Fruit fly (Drosophila melanogaster) whole organism, embryonic: ENCODE data around the gene CG13917.
A peak's percentile ranks its signal among the peaks of the same experiment; 100 is the strongest.

ENCODE experiments used
- Atf-2 ChIP-seq: fragments of 200-800 bp; sonication (Bioruptor generic); optimal IDR thresholded peaks from 2 replicates; lab custom pipeline; 2016; ENCODE audit warnings: missing biosample characterization, missing genetic modification characterization
- CG11696 ChIP-seq: fragments of 200-800 bp; sonication (Bioruptor generic); IDR thresholded peaks from 2 replicates; pipeline ENCODE4 v1.3.6; 2022; ENCODE audit warnings: missing biosample characterization, missing genetic modification characterization
- CG15011 ChIP-seq: fragments of 200-800 bp; sonication (Bioruptor generic); optimal IDR thresholded peaks from 3 replicates; lab custom pipeline; 2018; ENCODE audit warnings: missing biosample characterization, mild to moderate bottlenecking, missing genetic modification characterization
- CG15514 ChIP-seq: fragments of 200-800 bp; sonication (Bioruptor generic); optimal IDR thresholded peaks from 3 replicates; lab custom pipeline; 2017; ENCODE audit warnings: missing biosample characterization, missing genetic modification characterization, mild to moderate bottlenecking, moderate library complexity, missing genetic modification reagents
- CG15696 ChIP-seq: fragments of 200-800 bp; sonication (Bioruptor generic); optimal IDR thresholded peaks from 2 replicates; lab custom pipeline; 2019; ENCODE audit warnings: missing biosample characterization, mild to moderate bottlenecking, missing genetic modification characterization, moderate library complexity
- CG1603 ChIP-seq: fragments of 200-800 bp; sonication (Bioruptor generic); optimal IDR thresholded peaks from 2 replicates; lab custom pipeline; 2019; ENCODE audit warnings: missing biosample characterization, mild to moderate bottlenecking, missing genetic modification characterization, moderate library complexity
- CG17385 ChIP-seq: fragments of 200-800 bp; sonication (Bioruptor generic); optimal IDR thresholded peaks from 3 replicates; lab custom pipeline; 2018; ENCODE audit warnings: missing biosample characterization, mild to moderate bottlenecking, missing genetic modification characterization
- CG1792 ChIP-seq: fragments of 200-800 bp; sonication (Bioruptor generic); optimal IDR thresholded peaks from 2 replicates; lab custom pipeline; 2016; ENCODE audit warnings: missing biosample characterization, missing genetic modification characterization
- CG2678 ChIP-seq: fragments of 200-800 bp; sonication (Bioruptor generic); optimal IDR thresholded peaks from 3 replicates; lab custom pipeline; 2019; ENCODE audit warnings: missing biosample characterization, mild to moderate bottlenecking, missing genetic modification characterization, moderate library complexity
- CG31441 ChIP-seq: fragments of 200-800 bp; sonication (Bioruptor generic); IDR thresholded peaks from 2 replicates; pipeline ENCODE4 v1.3.6; 2022; ENCODE audit warnings: missing biosample characterization, missing genetic modification characterization
- CG3163 ChIP-seq: fragments of 200-800 bp; sonication (Bioruptor generic); optimal IDR thresholded peaks from 3 replicates; lab custom pipeline; 2016; ENCODE audit warnings: missing biosample characterization, missing genetic modification characterization
- CG3281 ChIP-seq: fragments of 200-800 bp; sonication (Bioruptor generic); optimal IDR thresholded peaks from 3 replicates; lab custom pipeline; 2017; ENCODE audit warnings: missing biosample characterization, mild to moderate bottlenecking, missing genetic modification characterization
- CG6689 ChIP-seq: fragments of 200-800 bp; sonication (Bioruptor generic); IDR thresholded peaks from 2 replicates; pipeline ENCODE4 v1.3.6; 2022; ENCODE audit warnings: missing biosample characterization, missing genetic modification characterization
- CG6765 ChIP-seq: fragments of 200-800 bp; sonication (Bioruptor generic); optimal IDR thresholded peaks from 3 replicates; lab custom pipeline; 2017; ENCODE audit warnings: missing biosample characterization, mild to moderate bottlenecking, missing genetic modification characterization
- CG7357 ChIP-seq: fragments of 200-800 bp; sonication (Bioruptor generic); IDR thresholded peaks from 3 replicates; pipeline ENCODE4 v1.3.6; 2022; ENCODE audit warnings: missing biosample characterization, missing genetic modification characterization
- CG7556 ChIP-seq: fragments of 200-800 bp; sonication (Bioruptor generic); optimal IDR thresholded peaks from 2 replicates; lab custom pipeline; 2017; ENCODE audit warnings: missing biosample characterization, mild to moderate bottlenecking, missing genetic modification characterization
- CG8089 ChIP-seq: fragments of 200-800 bp; sonication (Bioruptor generic); optimal IDR thresholded peaks from 3 replicates; lab custom pipeline; 2016; ENCODE audit warnings: missing biosample characterization, missing genetic modification characterization
- CG9437 ChIP-seq: fragments of 200-800 bp; sonication (Bioruptor generic); optimal IDR thresholded peaks from 2 replicates; lab custom pipeline; 2018; ENCODE audit warnings: missing biosample characterization, mild to moderate bottlenecking, missing genetic modification characterization
- CG9932 ChIP-seq: fragments of 200-800 bp; sonication (Bioruptor generic); IDR thresholded peaks from 2 replicates; pipeline ENCODE4 v1.3.6; 2022; ENCODE audit warnings: missing biosample characterization, missing genetic modification characterization
- Deaf1 ChIP-seq: fragments of 200-800 bp; optimal IDR thresholded peaks from 3 replicates; lab custom pipeline; 2019; ENCODE audit warnings: missing biosample characterization, mild to moderate bottlenecking, missing genetic modification characterization, moderate library complexity
- E2f2 ChIP-seq: fragments of 200-800 bp; sonication (Bioruptor generic); IDR thresholded peaks from 2 replicates; pipeline ENCODE4 v1.3.6; 2022; ENCODE audit warnings: missing biosample characterization, missing genetic modification characterization
- Elba2 ChIP-seq: fragments of 200-800 bp; sonication (Bioruptor generic); optimal IDR thresholded peaks from 3 replicates; lab custom pipeline; 2016; ENCODE audit warnings: missing biosample characterization, missing genetic modification characterization
- Gsc ChIP-seq: fragments of 200-800 bp; sonication (Bioruptor generic); IDR thresholded peaks from 2 replicates; pipeline ENCODE4 v1.3.6; 2022; ENCODE audit warnings: missing biosample characterization, missing genetic modification characterization
- Hey ChIP-seq: fragments of 200-800 bp; sonication (Bioruptor generic); optimal IDR thresholded peaks from 3 replicates; lab custom pipeline; 2018; ENCODE audit warnings: missing biosample characterization, mild to moderate bottlenecking, missing genetic modification characterization
- Lim3 ChIP-seq: fragments of 200-800 bp; sonication (Bioruptor generic); IDR thresholded peaks from 2 replicates; pipeline ENCODE4 v1.3.6; 2022; ENCODE audit warnings: missing biosample characterization, missing genetic modification characterization
- MESR4 ChIP-seq: fragments of 200-800 bp; sonication (Bioruptor generic); optimal IDR thresholded peaks from 2 replicates; lab custom pipeline; 2018; ENCODE audit warnings: missing biosample characterization, mild to moderate bottlenecking, missing genetic modification characterization, moderate library complexity
- Mad ChIP-seq: fragments of 200-800 bp; sonication (Bioruptor generic); optimal IDR thresholded peaks from 2 replicates; lab custom pipeline; 2016; ENCODE audit warnings: missing biosample characterization, missing genetic modification characterization
- Pdp1 ChIP-seq, 2 experiments: fragments of 200-800 bp; sonication (Bioruptor generic); optimal IDR thresholded peaks; 3 replicates each; lab custom pipeline; 2016; ENCODE audit warnings: missing biosample characterization in 2 of 2, missing genetic modification characterization in 2 of 2, mild to moderate bottlenecking in 1 of 2, moderate library complexity in 1 of 2
- Ravus ChIP-seq: fragments of 200-800 bp; sonication (Bioruptor generic); IDR thresholded peaks from 2 replicates; pipeline ENCODE4 v1.3.6; 2022; ENCODE audit warnings: missing biosample characterization, missing genetic modification characterization
- Ssrp ChIP-seq: fragments of 200-800 bp; sonication (Bioruptor generic); optimal IDR thresholded peaks from 2 replicates; lab custom pipeline; 2018; ENCODE audit warnings: missing biosample characterization, mild to moderate bottlenecking, missing genetic modification characterization, moderate library complexity
- Taf1 ChIP-seq: fragments of 200-800 bp; sonication (Bioruptor generic); IDR thresholded peaks from 2 replicates; pipeline ENCODE4 v1.3.6; 2022; ENCODE audit warnings: missing biosample characterization, missing genetic modification characterization
- YL-1 ChIP-seq: fragments of 200-800 bp; sonication (Bioruptor generic); optimal IDR thresholded peaks from 3 replicates; lab custom pipeline; 2017; ENCODE audit warnings: missing biosample characterization, mild to moderate bottlenecking, missing genetic modification characterization
- ase ChIP-seq: fragments of 200-800 bp; sonication (Bioruptor generic); IDR thresholded peaks from 3 replicates; pipeline ENCODE4 v1.3.6; 2022; ENCODE audit warnings: missing biosample characterization, missing genetic modification characterization
- bab2 ChIP-seq: fragments of 200-800 bp; sonication (Bioruptor generic); optimal IDR thresholded peaks from 2 replicates; lab custom pipeline; 2016; ENCODE audit warnings: missing biosample characterization, missing genetic modification characterization
- chinmo ChIP-seq: fragments of 200-800 bp; sonication (Bioruptor generic); IDR thresholded peaks from 4 replicates; pipeline ENCODE4 v1.3.6; 2022; ENCODE audit warnings: missing biosample characterization, missing genetic modification characterization; ENCODE audit not compliant: partially characterized antibody
- da ChIP-seq: fragments of 200-800 bp; sonication (Bioruptor generic); optimal IDR thresholded peaks from 2 replicates; lab custom pipeline; 2016; ENCODE audit warnings: missing biosample characterization, missing genetic modification characterization
- dpn ChIP-seq, 2 experiments: fragments of 200-800 bp; sonication (Bioruptor generic); optimal IDR thresholded peaks; 3 replicates each; lab custom pipeline; 2016; ENCODE audit warnings: missing biosample characterization in 2 of 2, missing genetic modification characterization in 2 of 2
- ewg ChIP-seq: fragments of 200-800 bp; sonication (Bioruptor generic); optimal IDR thresholded peaks from 3 replicates; lab custom pipeline; 2017; ENCODE audit warnings: mild to moderate bottlenecking, missing biosample characterization, missing genetic modification reagents, missing genetic modification characterization
- kah ChIP-seq: fragments of 200-800 bp; sonication (Bioruptor generic); optimal IDR thresholded peaks from 2 replicates; lab custom pipeline; 2018; ENCODE audit warnings: missing biosample characterization, mild to moderate bottlenecking, missing genetic modification characterization
- kni ChIP-seq: fragments of 200-800 bp; sonication (Bioruptor generic); optimal IDR thresholded peaks from 3 replicates; lab custom pipeline; 2017; ENCODE audit warnings: mild to moderate bottlenecking, missing biosample characterization, missing genetic modification reagents, missing genetic modification characterization
- mirr ChIP-seq: fragments of 200-800 bp; sonication (Bioruptor generic); optimal IDR thresholded peaks from 3 replicates; lab custom pipeline; 2018; ENCODE audit warnings: missing biosample characterization, mild to moderate bottlenecking, missing genetic modification characterization
- pan ChIP-seq, 4 experiments: fragments of >200 bp in 3 of 4; fragments of 200-800 bp in 1 of 4; sonication (Bioruptor generic) in 1 of 4; optimal IDR thresholded peaks in 3 of 4; IDR thresholded peaks in 1 of 4; 2 replicates each; pipeline versions ENCODE4 v1.3.6 to Lab custom; 2017 to 2022; ENCODE audit warnings: missing biosample characterization in 2 of 4, missing genetic modification characterization in 2 of 4, mixed read lengths in 1 of 4
- pnt ChIP-seq: fragments of 200-800 bp; sonication (Bioruptor generic); optimal IDR thresholded peaks from 3 replicates; lab custom pipeline; 2016; ENCODE audit warnings: missing biosample characterization, missing genetic modification characterization
- pum ChIP-seq: fragments of 200-800 bp; sonication (Bioruptor generic); optimal IDR thresholded peaks from 2 replicates; lab custom pipeline; 2016; ENCODE audit warnings: missing biosample characterization, missing genetic modification characterization
- so ChIP-seq: fragments of 200-800 bp; sonication (Bioruptor generic); IDR thresholded peaks from 3 replicates; pipeline ENCODE4 v1.3.6; 2022; ENCODE audit warnings: missing biosample characterization, missing genetic modification characterization
- sr ChIP-seq: fragments of 200-800 bp; sonication (Bioruptor generic); IDR thresholded peaks from 3 replicates; pipeline ENCODE4 v1.3.6; 2022; ENCODE audit warnings: missing biosample characterization, missing genetic modification characterization
- tx ChIP-seq: fragments of 200-800 bp; sonication (Bioruptor generic); optimal IDR thresholded peaks from 2 replicates; lab custom pipeline; 2016; ENCODE audit warnings: missing biosample characterization, missing genetic modification characterization
- unc-4 ChIP-seq: fragments of 200-800 bp; sonication (Bioruptor generic); IDR thresholded peaks from 2 replicates; pipeline ENCODE4 v1.3.6; 2022; ENCODE audit warnings: missing biosample characterization, missing genetic modification characterization; ENCODE audit not compliant: partially characterized antibody
- wdn ChIP-seq: fragments of 200-800 bp; sonication (Bioruptor generic); IDR thresholded peaks from 2 replicates; pipeline ENCODE4 v1.3.6; 2022; ENCODE audit warnings: missing biosample characterization, missing genetic modification characterization

The CG13917 gene

dm6 chr3L:1558178-1558788 lies 18.2 kb upstream of the CG13917 start, which contains the start of the genes Pex10 and CG12099 (continued):
- TF ChIP-seq Elba2 (peak; percentile 79), CG6765 (GFP tag; lab: Kevin White, UChicago) (peak; percentile 50), YL-1 (GFP tag; lab: Kevin White, UChicago) (peak; percentile 99), bab2 (peak; percentile 69), Lim3 (peak; percentile 72), CG17385 (GFP tag; lab: Kevin White, UChicago) (peak; percentile 76), sr (GFP tag; lab: Robert Waterston, UW) (peak; percentile 47; the same call in 1 of the 3 replicates), dpn (GFP tag; optimal IDR thresholded peaks at IDR 0.05; lab: Kevin White, UChicago) (peak; percentile 67 to 93), CG7556 (GFP tag; lab: Kevin White, UChicago) (peak; percentile 87), Gsc (GFP tag; lab: Robert Waterston, UW) (peak; percentile 68), da (no peak), CG15696 (peak; percentile 91), Pdp1 (GFP tag; optimal IDR thresholded peaks at IDR 0.05; lab: Kevin White, UChicago) (peak; percentile 53 to 74), CG1603 (peak; percentile 80), wdn (peak; percentile 86), ewg (GFP tag; lab: Kevin White, UChicago) (peak; percentile 67), CG3163 (GFP tag; lab: Kevin White, UChicago) (peak; percentile 28), CG8089 (GFP tag; lab: Kevin White, UChicago) (no peak), unc-4 (GFP tag; lab: Robert Waterston, UW) (peak; percentile 96), so (peak; percentile 86), chinmo (GFP tag; lab: Robert Waterston, UW) (peak; percentile 45; the same call in 1 of the 4 replicates), CG9932 (GFP tag; lab: Robert Waterston, UW) (peak; percentile 98), Mad (GFP tag; lab: Kevin White, UChicago) (peak; percentile 83), CG3281 (GFP tag; lab: Kevin White, UChicago) (peak; percentile 85), Taf1 (GFP tag; lab: Robert Waterston, UW) (peak; percentile 86), CG15514 (GFP tag; lab: Kevin White, UChicago) (peak; percentile 89), kah (GFP tag; lab: Kevin White, UChicago) (peak; percentile 41), CG9437 (GFP tag; lab: Kevin White, UChicago) (peak; percentile 83), CG2678 (tag; lab: Kevin White, UChicago) (peak; percentile 86), pan (optimal IDR thresholded peaks at IDR 0.05; lab: Kevin White, UChicago) (no peak), pan (GFP tag; optimal IDR thresholded peaks at IDR 0.05 in 1 of 2, IDR thresholded peaks at IDR 0.05 in 1 of 2) (peak in 1 of 2 experiments; percentile 89), CG15011 (GFP tag; lab: Kevin White, UChicago) (no peak), CG6689 (peak; percentile 91), Atf-2 (GFP tag; lab: Kevin White, UChicago) (no peak), ase (peak; percentile 85), Hey (tag; lab: Kevin White, UChicago) (no peak), CG11696 (GFP tag; lab: Robert Waterston, UW) (0 out of 2 replicates have a peak, but pooled peaks have one; percentile 37), pnt (GFP tag; lab: Kevin White, UChicago) (peak; percentile 65), CG7357 (GFP tag; lab: Robert Waterston, UW) (peak; percentile 80), Ravus (GFP tag; lab: Robert Waterston, UW) (peak; percentile 72), kni (peak; percentile 78), tx (GFP tag; lab: Kevin White, UChicago) (peak; percentile 56), Deaf1 (tag; lab: Kevin White, UChicago) (no peak), MESR4 (GFP tag; lab: Kevin White, UChicago) (peak; percentile 95), mirr (GFP tag; lab: Kevin White, UChicago) (peak; percentile 79), E2f2 (GFP tag; lab: Robert Waterston, UW) (peak; percentile 71), CG1792 (GFP tag; lab: Kevin White, UChicago) (peak; percentile 6), pum (GFP tag; lab: Kevin White, UChicago) (peak; percentile 67), Ssrp (tag; lab: Kevin White, UChicago) (peak; percentile 82), CG31441 (peak; percentile 88)
